Fruit fly (Drosophila melanogaster): ENCODE data around the gene CG17195.

DNA sequence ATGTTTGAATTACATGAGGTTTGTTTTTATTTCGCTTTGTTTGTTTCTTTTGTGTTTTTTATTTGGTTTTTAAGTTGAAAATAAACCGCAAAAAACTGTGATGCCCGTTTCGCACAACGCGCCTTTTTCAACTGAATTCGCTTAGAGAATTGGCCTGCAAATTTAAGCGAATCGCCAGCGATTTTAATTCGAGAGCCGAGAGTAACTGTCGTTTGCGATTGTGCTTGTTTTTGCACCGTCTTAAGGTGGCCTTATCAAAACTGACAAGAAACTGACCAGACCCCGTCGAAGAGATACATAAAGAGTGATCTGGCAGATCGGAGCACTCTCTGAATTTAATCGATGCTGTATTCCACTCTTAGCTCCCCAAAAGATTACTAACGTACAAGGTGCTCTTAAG is 16.8 kb downstream of the CG17195 start:
- TF ChIP-seq usp (GFP tag; optimal IDR thresholded peaks at IDR 0.05) (no peak), pan (optimal IDR thresholded peaks at IDR 0.05) (no peak), Hr78 (GFP tag; optimal IDR thresholded peaks at IDR 0.05) (no peak), Abd-B (GFP tag; optimal IDR thresholded peaks at IDR 0.05) (no peak), woc (GFP tag; optimal IDR thresholded peaks at IDR 0.05) (no peak), tai (GFP tag; optimal IDR thresholded peaks at IDR 0.05) (no peak)
